Worm (Caenorhabditis elegans): ENCODE results near the gene C05B5.16.

The C05B5.16 gene

ce11 chrIII:10060573-10060972 is 48.3 kb downstream of the C05B5.16 start, which contains the start of gene T16G12.13:
T16G12.13 (plus strand) TSS chrIII:10060865.
- peak; percentile 37; the same call in 1 of the 2 replicates for TF ChIP-seq madf-6 (GFP tag; IDR thresholded peaks at IDR 0.05)
- no peak for TF ChIP-seq dpl-1 (GFP tag; optimal IDR thresholded peaks at IDR 0.05)
- peak; percentile 91 for TF ChIP-seq aptf-2 (GFP tag; conservative IDR thresholded peaks at IDR 0.05)
- no peak for TF ChIP-seq ztf-25 (GFP tag; IDR thresholded peaks at IDR 0.05)
- TF ChIP-seq efl-1 (GFP tag; optimal IDR thresholded peaks at IDR 0.05) = peak; percentile 31
- TF ChIP-seq F22D6.2 (tag; optimal IDR thresholded peaks at IDR 0.05) = no peak
